Fruit fly (Drosophila melanogaster) whole organism, embryonic: ENCODE results near the gene Ent3.

Experiments
- Asciz ChIP-seq: fragments of 200-800 bp; sonication (Bioruptor generic); optimal IDR thresholded peaks from 2 replicates; lab custom pipeline; 2017; ENCODE audit warnings: missing biosample characterization, mild to moderate bottlenecking, missing genetic modification characterization, missing genetic modification reagents
- Atf-2 ChIP-seq: fragments of 200-800 bp; sonication (Bioruptor generic); optimal IDR thresholded peaks from 2 replicates; lab custom pipeline; 2016; ENCODE audit warnings: missing biosample characterization, missing genetic modification characterization
- Atf3 ChIP-seq: fragments of 200-800 bp; sonication (Bioruptor generic); optimal IDR thresholded peaks from 3 replicates; lab custom pipeline; 2016; ENCODE audit warnings: missing biosample characterization, missing genetic modification characterization
- Awh ChIP-seq: fragments of 200-800 bp; sonication (Bioruptor generic); IDR thresholded peaks from 2 replicates; pipeline ENCODE4, ENCODE4 v1.3.6; 2022; ENCODE audit warnings: missing biosample characterization, missing genetic modification characterization
- CG11093 ChIP-seq: fragments of 200-800 bp; sonication (Bioruptor generic); IDR thresholded peaks from 3 replicates; pipeline ENCODE4 v1.3.6; 2022; ENCODE audit warnings: missing biosample characterization, missing genetic modification characterization
- CG13624 ChIP-seq: fragments of 200-800 bp; sonication (Bioruptor generic); optimal IDR thresholded peaks from 2 replicates; lab custom pipeline; 2016; ENCODE audit warnings: missing biosample characterization, missing genetic modification characterization
- CG15269 ChIP-seq: fragments of 200-800 bp; sonication (Bioruptor generic); optimal IDR thresholded peaks from 2 replicates; lab custom pipeline; 2018; ENCODE audit warnings: missing biosample characterization, mild to moderate bottlenecking, missing genetic modification characterization, moderate library complexity
- CG1529 ChIP-seq: fragments of 200-800 bp; sonication (Bioruptor generic); optimal IDR thresholded peaks from 3 replicates; lab custom pipeline; 2018; ENCODE audit warnings: missing biosample characterization, missing genetic modification characterization
- CG1603 ChIP-seq: fragments of 200-800 bp; sonication (Bioruptor generic); optimal IDR thresholded peaks from 2 replicates; lab custom pipeline; 2019; ENCODE audit warnings: missing biosample characterization, mild to moderate bottlenecking, missing genetic modification characterization, moderate library complexity
- CG16779 ChIP-seq: fragments of 200-800 bp; sonication (Bioruptor generic); IDR thresholded peaks from 2 replicates; pipeline ENCODE4 v1.3.6; 2022; ENCODE audit warnings: missing biosample characterization, missing genetic modification characterization
- CG17359 ChIP-seq: fragments of 200-800 bp; sonication (Bioruptor generic); optimal IDR thresholded peaks from 3 replicates; lab custom pipeline; 2018; ENCODE audit warnings: missing biosample characterization, mild to moderate bottlenecking, missing genetic modification characterization, moderate library complexity
- CG17385 ChIP-seq: fragments of 200-800 bp; sonication (Bioruptor generic); optimal IDR thresholded peaks from 3 replicates; lab custom pipeline; 2018; ENCODE audit warnings: missing biosample characterization, mild to moderate bottlenecking, missing genetic modification characterization
- CG2712 ChIP-seq: fragments of 200-800 bp; optimal IDR thresholded peaks from 3 replicates; lab custom pipeline; 2019; ENCODE audit warnings: missing biosample characterization, mild to moderate bottlenecking, missing genetic modification characterization, moderate library complexity
- CG30403 ChIP-seq: fragments of 200-800 bp; sonication (Bioruptor generic); optimal IDR thresholded peaks from 3 replicates; lab custom pipeline; 2016; ENCODE audit warnings: missing biosample characterization, missing genetic modification characterization
- CG4282 ChIP-seq: fragments of 200-800 bp; sonication (Bioruptor generic); optimal IDR thresholded peaks from 2 replicates; lab custom pipeline; 2016; ENCODE audit warnings: missing biosample characterization, missing genetic modification characterization
- CG4730 ChIP-seq: fragments of 200-800 bp; sonication (Bioruptor generic); IDR thresholded peaks from 2 replicates; pipeline ENCODE4 v1.3.6; 2022; ENCODE audit warnings: missing biosample characterization, missing genetic modification characterization
- CG7357 ChIP-seq: fragments of 200-800 bp; sonication (Bioruptor generic); IDR thresholded peaks from 3 replicates; pipeline ENCODE4 v1.3.6; 2022; ENCODE audit warnings: missing biosample characterization, missing genetic modification characterization
- CG7839 ChIP-seq: fragments of 200-800 bp; sonication (Bioruptor generic); optimal IDR thresholded peaks from 3 replicates; lab custom pipeline; 2018; ENCODE audit warnings: missing biosample characterization, mild to moderate bottlenecking, missing genetic modification characterization, moderate library complexity
- Camta ChIP-seq: fragments of 200-800 bp; sonication (Bioruptor generic); optimal IDR thresholded peaks from 2 replicates; lab custom pipeline; 2016; ENCODE audit warnings: missing biosample characterization, missing genetic modification characterization
- ERR ChIP-seq: fragments of 200-800 bp; sonication (Bioruptor generic); optimal IDR thresholded peaks from 2 replicates; lab custom pipeline; 2016; ENCODE audit warnings: missing biosample characterization, missing genetic modification characterization
- Ets65A ChIP-seq: fragments of 200-800 bp; sonication (Bioruptor generic); peaks from one replicate; lab custom pipeline; 2016; ENCODE audit warnings: missing biosample characterization, missing genetic modification characterization
- Hand ChIP-seq: fragments of 200-800 bp; sonication (Bioruptor generic); optimal IDR thresholded peaks from 2 replicates; lab custom pipeline; 2017; ENCODE audit warnings: mild to moderate bottlenecking, missing biosample characterization, missing genetic modification reagents, missing genetic modification characterization
- Hr3 ChIP-seq: fragments of 200-800 bp; sonication (Bioruptor generic); optimal IDR thresholded peaks from 3 replicates; lab custom pipeline; 2016; ENCODE audit warnings: missing biosample characterization, missing genetic modification characterization
- Lpt ChIP-seq: fragments of >200 bp; optimal IDR thresholded peaks from 2 replicates; lab custom pipeline; 2018; ENCODE audit warnings: missing biosample characterization, missing genetic modification characterization
- MESR4 ChIP-seq: fragments of 200-800 bp; sonication (Bioruptor generic); optimal IDR thresholded peaks from 2 replicates; lab custom pipeline; 2018; ENCODE audit warnings: missing biosample characterization, mild to moderate bottlenecking, missing genetic modification characterization, moderate library complexity
- Meics ChIP-seq: fragments of 200-800 bp; sonication (Bioruptor generic); optimal IDR thresholded peaks from 2 replicates; lab custom pipeline; 2017; ENCODE audit warnings: missing biosample characterization, mild to moderate bottlenecking, missing genetic modification characterization
- Mes4 ChIP-seq: fragments of 200-800 bp; sonication (Bioruptor generic); optimal IDR thresholded peaks from 2 replicates; lab custom pipeline; 2016; ENCODE audit warnings: missing biosample characterization, missing genetic modification characterization
- NfI ChIP-seq: fragments of 200-800 bp; sonication (Bioruptor generic); optimal IDR thresholded peaks from 3 replicates; lab custom pipeline; 2018; ENCODE audit warnings: missing biosample characterization, mild to moderate bottlenecking, missing genetic modification characterization, moderate library complexity
- Ssrp ChIP-seq: fragments of 200-800 bp; sonication (Bioruptor generic); optimal IDR thresholded peaks from 2 replicates; lab custom pipeline; 2018; ENCODE audit warnings: missing biosample characterization, mild to moderate bottlenecking, missing genetic modification characterization, moderate library complexity
- bsh ChIP-seq, 2 experiments: fragments of 200-800 bp; sonication (Bioruptor generic); optimal IDR thresholded peaks; 2 replicates each; lab custom pipeline; 2017 to 2018; ENCODE audit warnings: mild to moderate bottlenecking in 2 of 2, missing biosample characterization in 2 of 2, missing genetic modification characterization in 2 of 2, moderate library complexity in 1 of 2
- dmrt11E ChIP-seq: fragments of 200-800 bp; sonication (Bioruptor generic); optimal IDR thresholded peaks from 3 replicates; lab custom pipeline; 2018; ENCODE audit warnings: missing biosample characterization, mild to moderate bottlenecking, missing genetic modification characterization, moderate library complexity
- dpn ChIP-seq, 2 experiments: fragments of 200-800 bp; sonication (Bioruptor generic); optimal IDR thresholded peaks; 3 replicates each; lab custom pipeline; 2016; ENCODE audit warnings: missing biosample characterization in 2 of 2, missing genetic modification characterization in 2 of 2
- fu2 ChIP-seq: fragments of 200-800 bp; sonication (Bioruptor generic); optimal IDR thresholded peaks from 2 replicates; lab custom pipeline; 2016; ENCODE audit warnings: missing biosample characterization, missing genetic modification characterization
- gcm2 ChIP-seq: fragments of 200-800 bp; sonication (Bioruptor generic); optimal IDR thresholded peaks from 2 replicates; lab custom pipeline; 2016; ENCODE audit warnings: missing biosample characterization, missing genetic modification characterization
- gfzf ChIP-seq: fragments of 200-800 bp; sonication (Bioruptor generic); optimal IDR thresholded peaks from 2 replicates; lab custom pipeline; 2016; ENCODE audit warnings: missing biosample characterization, mild to moderate bottlenecking, missing genetic modification characterization, moderate library complexity
- gro ChIP-seq: fragments of 200-800 bp; sonication (Bioruptor generic); optimal IDR thresholded peaks from 2 replicates; lab custom pipeline; 2016; ENCODE audit warnings: missing biosample characterization, missing genetic modification characterization
- jing ChIP-seq: fragments of 200-800 bp; sonication (Bioruptor generic); optimal IDR thresholded peaks from 2 replicates; lab custom pipeline; 2018; ENCODE audit warnings: missing biosample characterization, mild to moderate bottlenecking, missing genetic modification characterization
- kay ChIP-seq: fragments of 200-800 bp; sonication (Bioruptor generic); optimal IDR thresholded peaks from 2 replicates; lab custom pipeline; 2016; ENCODE audit warnings: missing biosample characterization, missing genetic modification characterization
- mam ChIP-seq: fragments of 200-800 bp; sonication (Bioruptor generic); optimal IDR thresholded peaks from 3 replicates; lab custom pipeline; 2016; ENCODE audit warnings: missing biosample characterization, missing genetic modification characterization
- odd ChIP-seq: fragments of 200-800 bp; sonication (Bioruptor generic); optimal IDR thresholded peaks from 2 replicates; lab custom pipeline; 2017; ENCODE audit warnings: missing biosample characterization, mild to moderate bottlenecking, missing genetic modification characterization
- phol ChIP-seq: fragments of 200-800 bp; sonication (Bioruptor generic); optimal IDR thresholded peaks from 3 replicates; lab custom pipeline; 2018; ENCODE audit warnings: missing biosample characterization, mild to moderate bottlenecking, missing genetic modification characterization, moderate library complexity
- rib ChIP-seq: fragments of 200-800 bp; sonication (Bioruptor generic); IDR thresholded peaks from 2 replicates; pipeline ENCODE4 v1.3.6; 2022; ENCODE audit warnings: missing biosample characterization, missing genetic modification characterization
- salm ChIP-seq: fragments of 200-800 bp; sonication (Bioruptor generic); optimal IDR thresholded peaks from 2 replicates; lab custom pipeline; 2018; ENCODE audit warnings: missing biosample characterization, mild to moderate bottlenecking, missing genetic modification characterization
- sens ChIP-seq: fragments of 200-800 bp; sonication (Bioruptor generic); peaks from one replicate; lab custom pipeline; 2016; ENCODE audit warnings: missing biosample characterization, missing genetic modification characterization
- sens-2 ChIP-seq: fragments of 200-800 bp; sonication (Bioruptor generic); IDR thresholded peaks from 2 replicates; pipeline ENCODE4 v1.3.6; 2022; ENCODE audit warnings: missing biosample characterization, missing genetic modification characterization
- sob ChIP-seq: fragments of 200-800 bp; sonication (Bioruptor generic); IDR thresholded peaks from 2 replicates; pipeline ENCODE4 v1.3.6; 2022; ENCODE audit warnings: missing biosample characterization, missing genetic modification characterization
- tap ChIP-seq: fragments of 200-800 bp; optimal IDR thresholded peaks from 3 replicates; lab custom pipeline; 2019; ENCODE audit warnings: missing biosample characterization, mild to moderate bottlenecking, missing genetic modification characterization, moderate library complexity
- tin ChIP-seq: fragments of 200-800 bp; sonication (Bioruptor generic); optimal IDR thresholded peaks from 3 replicates; lab custom pipeline; 2016; ENCODE audit warnings: missing biosample characterization, missing genetic modification characterization
- trem ChIP-seq: fragments of 200-800 bp; optimal IDR thresholded peaks from 3 replicates; lab custom pipeline; 2019; ENCODE audit warnings: missing biosample characterization, mild to moderate bottlenecking, missing genetic modification characterization, moderate library complexity
- zf30C ChIP-seq: fragments of 200-800 bp; sonication (Bioruptor generic); optimal IDR thresholded peaks from 3 replicates; lab custom pipeline; 2018; ENCODE audit warnings: missing biosample characterization, mild to moderate bottlenecking, missing genetic modification characterization

The Ent3 gene

DNA sequence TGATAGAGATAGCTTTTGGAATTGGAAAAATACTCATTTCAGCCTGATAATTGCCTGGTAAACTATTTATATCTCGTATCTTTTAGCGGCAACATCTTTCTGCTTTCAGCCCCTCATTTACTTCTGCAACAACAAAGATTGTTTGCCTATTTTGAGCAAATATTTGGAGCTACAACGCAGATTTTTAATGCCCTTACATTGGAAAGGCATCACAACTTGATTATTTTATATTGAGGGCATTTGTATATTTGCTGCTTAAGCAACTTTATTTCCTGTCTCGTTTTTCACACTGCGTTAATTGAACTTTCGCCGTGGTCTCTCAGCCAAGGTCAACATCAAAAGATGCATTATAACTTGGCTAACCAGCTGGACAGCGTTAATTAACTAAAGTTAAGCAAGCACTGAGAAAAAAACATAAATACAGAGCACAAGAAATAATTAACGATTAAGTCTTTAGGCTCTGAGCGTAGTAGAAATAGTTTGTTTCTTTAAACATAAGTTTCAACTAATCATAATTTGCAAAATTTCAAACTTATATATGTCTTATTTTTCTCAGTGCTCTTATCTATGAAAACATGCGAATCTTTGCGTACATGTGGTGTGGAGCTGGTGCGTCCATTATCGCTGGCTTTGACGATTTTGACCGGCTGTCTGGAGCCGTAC, 22.0 kb upstream of the Ent3 start (continued):
- peak; percentile 14 for TF ChIP-seq Mes4 (GFP tag; lab: Kevin White, UChicago)
- TF ChIP-seq Ssrp = peak; percentile 43
- no peak for TF ChIP-seq trem
- TF ChIP-seq CG30403 (GFP tag; lab: Kevin White, UChicago) = peak; percentile 74
- TF ChIP-seq kay (GFP tag; lab: Kevin White, UChicago) = no peak
- peak; percentile 41 for TF ChIP-seq gro
- TF ChIP-seq CG7839 (tag; lab: Kevin White, UChicago) = peak; percentile 69
- TF ChIP-seq CG16779 (GFP tag; lab: Robert Waterston, UW) = no peak
- peak; percentile 33 for TF ChIP-seq CG17385 (GFP tag; lab: Kevin White, UChicago)
- peak; percentile 51 for TF ChIP-seq NfI (GFP tag; lab: Kevin White, UChicago)
- TF ChIP-seq tap (tag; lab: Kevin White, UChicago) = peak; percentile 7
- TF ChIP-seq rib (GFP tag; lab: Robert Waterston, UW) = peak; percentile 62; the same call in 1 of the 2 replicates
- no peak for TF ChIP-seq zf30C (GFP tag; lab: Kevin White, UChicago)
- no peak for TF ChIP-seq odd (GFP tag; lab: Kevin White, UChicago)
- TF ChIP-seq Asciz (GFP tag; lab: Kevin White, UChicago) = peak; percentile 49
- peak; percentile 56 for TF ChIP-seq fu2
- peak; percentile 76 for TF ChIP-seq Ets65A (GFP tag; lab: Kevin White, UChicago)
- TF ChIP-seq Hr3 (GFP tag; lab: Kevin White, UChicago) = peak; percentile 48
- peak; percentile 44 to 51 for TF ChIP-seq dpn (GFP tag; optimal IDR thresholded peaks at IDR 0.05; lab: Kevin White, UChicago)
- peak; percentile 12 for TF ChIP-seq gcm2 (GFP tag; lab: Kevin White, UChicago)
- peak; percentile 8; the same call in 1 of the 2 replicates for TF ChIP-seq sens-2
- peak; percentile 25 for TF ChIP-seq CG1603 (tag; lab: Kevin White, UChicago)
- TF ChIP-seq CG13624 (GFP tag; lab: Kevin White, UChicago) = peak; percentile 45
- peak; percentile 54 for TF ChIP-seq Meics (GFP tag; lab: Kevin White, UChicago)
- TF ChIP-seq CG15269 (tag; lab: Kevin White, UChicago) = peak; percentile 70
- no peak for TF ChIP-seq MESR4
- TF ChIP-seq tin = peak; percentile 10
- TF ChIP-seq CG11093 (GFP tag; lab: Robert Waterston, UW) = 0 out of 3 replicates have a peak, but pooled peaks have one; percentile 23
- TF ChIP-seq CG1529 (GFP tag; lab: Kevin White, UChicago) = peak; percentile 42
- peak; percentile 58 for TF ChIP-seq ERR (GFP tag; lab: Kevin White, UChicago)
- no peak for TF ChIP-seq salm (tag; lab: Kevin White, UChicago)
- peak; percentile 12 for TF ChIP-seq Camta (GFP tag; lab: Kevin White, UChicago)
- TF ChIP-seq CG4730 (GFP tag; lab: Robert Waterston, UW) = peak; percentile 16; the same call in 1 of the 2 replicates
- TF ChIP-seq CG2712 (tag; lab: Kevin White, UChicago) = peak; percentile 67
- peak; percentile 32 for TF ChIP-seq mam
- TF ChIP-seq bsh (GFP tag; optimal IDR thresholded peaks at IDR 0.05; lab: Kevin White, UChicago) = peak; percentile 46 to 64
- peak; percentile 81 for TF ChIP-seq sens (GFP tag; lab: Kevin White, UChicago)
- TF ChIP-seq jing = peak; percentile 8
- TF ChIP-seq dmrt11E = peak; percentile 18
- peak; percentile 60 for TF ChIP-seq CG17359 (tag; lab: Kevin White, UChicago)
- TF ChIP-seq Atf3 (GFP tag; lab: Kevin White, UChicago) = no peak
- TF ChIP-seq sob (GFP tag; lab: Robert Waterston, UW) = peak; percentile 34; the same call in 1 of the 2 replicates
- TF ChIP-seq Awh (GFP tag; lab: Robert Waterston, UW) = peak; percentile 43; the same call in 1 of the 2 replicates
- no peak for TF ChIP-seq Lpt (GFP tag; lab: Kevin White, UChicago)
- no peak for TF ChIP-seq gfzf (GFP tag; lab: Kevin White, UChicago)
- peak; percentile 50 for TF ChIP-seq phol
- TF ChIP-seq CG7357 = no peak
- no peak for TF ChIP-seq CG4282
- TF ChIP-seq Atf-2 (GFP tag; lab: Kevin White, UChicago) = peak; percentile 35
- TF ChIP-seq Hand (GFP tag; lab: Kevin White, UChicago) = peak; percentile 36
